Fruit fly (Drosophila melanogaster) whole organism, wandering third instar larva: ENCODE measurements around the gene Pgm1.

Experiments used
- Abd-B ChIP-seq: fragments of >200 bp; optimal IDR thresholded peaks from 2 replicates; lab custom pipeline; 2017; ENCODE audit warnings: missing biosample characterization, missing genetic modification characterization
- CG32264 ChIP-seq: fragments of 200-800 bp; sonication (Bioruptor generic); optimal IDR thresholded peaks from 2 replicates; lab custom pipeline; 2016; ENCODE audit warnings: missing biosample characterization, missing genetic modification characterization
- CrebA ChIP-seq: fragments of 200-800 bp; sonication (Bioruptor generic); optimal IDR thresholded peaks from 2 replicates; lab custom pipeline; 2016; ENCODE audit warnings: missing biosample characterization, mild to moderate bottlenecking, missing genetic modification characterization, borderline replicate concordance
- Dfd ChIP-seq: fragments of >200 bp; optimal IDR thresholded peaks from 2 replicates; lab custom pipeline; 2017; ENCODE audit warnings: missing biosample characterization, missing genetic modification characterization
- Dif ChIP-seq: fragments of 200-275, 200-300 bp; sonication (Bioruptor generic); optimal IDR thresholded peaks from 2 replicates; lab custom pipeline; 2018; ENCODE audit warnings: missing biosample characterization, missing genetic modification characterization; ENCODE audit not compliant: partially characterized antibody
- GATAd ChIP-seq: sonication (Bioruptor generic); optimal IDR thresholded peaks from 2 replicates; lab custom pipeline; 2016; ENCODE audit warnings: missing biosample characterization, missing genetic modification characterization
- HLH106 ChIP-seq: fragments of 200-800 bp; optimal IDR thresholded peaks from 3 replicates; lab custom pipeline; 2019; ENCODE audit warnings: missing biosample characterization, mild to moderate bottlenecking, missing genetic modification characterization, moderate library complexity
- Hnf4 ChIP-seq: fragments of 200-800 bp; sonication (Bioruptor generic); optimal IDR thresholded peaks from 2 replicates; lab custom pipeline; 2016; ENCODE audit warnings: missing biosample characterization, mild to moderate bottlenecking, missing genetic modification characterization
- Hr83 ChIP-seq: fragments of 200-300 bp; sonication (Bioruptor generic); optimal IDR thresholded peaks from 2 replicates; lab custom pipeline; 2016; ENCODE audit warnings: missing biosample characterization, mild to moderate bottlenecking, missing genetic modification characterization, moderate library complexity; ENCODE audit not compliant: poor library complexity, severe bottlenecking
- Jra ChIP-seq: sonication (Bioruptor generic); optimal IDR thresholded peaks from 2 replicates; lab custom pipeline; 2016; ENCODE audit warnings: missing biosample characterization, missing genetic modification characterization
- Mio ChIP-seq: sonication (Bioruptor generic); optimal IDR thresholded peaks from 2 replicates; lab custom pipeline; 2016; ENCODE audit warnings: missing biosample characterization, missing genetic modification characterization
- Myc ChIP-seq: fragments of >200 bp; optimal IDR thresholded peaks from 2 replicates; lab custom pipeline; 2017
- OdsH ChIP-seq: fragments of 200-800 bp; sonication (Bioruptor generic); optimal IDR thresholded peaks from 2 replicates; lab custom pipeline; 2016; ENCODE audit warnings: missing biosample characterization, mild to moderate bottlenecking, missing genetic modification characterization
- Rel ChIP-seq, 2 experiments: fragments of 200-800 bp; sonication (Bioruptor generic) in 1 of 2; optimal IDR thresholded peaks; 2 replicates in 1 of 2; 3 replicates in 1 of 2; lab custom pipeline; 2016 to 2019; ENCODE audit warnings: mild to moderate bottlenecking in 2 of 2, missing biosample characterization in 2 of 2, missing genetic modification characterization in 2 of 2, moderate library complexity in 1 of 2
- Sp1 ChIP-seq: fragments of 200-800 bp; sonication (Bioruptor generic); optimal IDR thresholded peaks from 3 replicates; lab custom pipeline; 2019; ENCODE audit warnings: missing biosample characterization, mild to moderate bottlenecking, missing genetic modification characterization, moderate library complexity
- Vsx2 ChIP-seq: fragments of 200-300, 225-300 bp; sonication (Bioruptor generic); optimal IDR thresholded peaks from 2 replicates; lab custom pipeline; 2018; ENCODE audit warnings: missing biosample characterization, missing genetic modification characterization; ENCODE audit not compliant: partially characterized antibody
- br ChIP-seq: fragments of 200-800 bp; sonication (Bioruptor generic); optimal IDR thresholded peaks from 2 replicates; lab custom pipeline; 2016; ENCODE audit warnings: missing biosample characterization, missing genetic modification characterization
- brk ChIP-seq: fragments of 200-800 bp; sonication (Bioruptor generic); optimal IDR thresholded peaks from 2 replicates; lab custom pipeline; 2016; ENCODE audit warnings: missing biosample characterization, mild to moderate bottlenecking, missing genetic modification characterization
- dl ChIP-seq, 2 experiments: fragments of 175-275, 200-275 bp in 1 of 2; fragments of 200-275 bp in 1 of 2; sonication (Bioruptor generic); optimal IDR thresholded peaks; lab custom pipeline; 2018; ENCODE audit warnings: mild to moderate bottlenecking in 2 of 2, missing biosample characterization in 2 of 2, missing genetic modification characterization in 2 of 2, moderate library complexity in 2 of 2; ENCODE audit not compliant: partially characterized antibody in 2 of 2, insufficient read depth in 1 of 2
- dsf ChIP-seq: sonication (Bioruptor generic); optimal IDR thresholded peaks from 2 replicates; lab custom pipeline; 2016; ENCODE audit warnings: missing biosample characterization, missing genetic modification characterization, borderline replicate concordance
- ey ChIP-seq: fragments of 200-800 bp; sonication (Bioruptor generic); optimal IDR thresholded peaks from 2 replicates; lab custom pipeline; 2016; ENCODE audit warnings: missing biosample characterization, missing genetic modification characterization
- foxo ChIP-seq, 2 experiments: fragments of 200-800 bp; sonication (Bioruptor generic); optimal IDR thresholded peaks; 2 replicates in 1 of 2; 3 replicates in 1 of 2; lab custom pipeline; 2016 to 2017; ENCODE audit warnings: missing biosample characterization in 2 of 2, missing genetic modification characterization in 2 of 2
- fru ChIP-seq: fragments of 200-800 bp; sonication (Bioruptor generic); optimal IDR thresholded peaks from 3 replicates; lab custom pipeline; 2016; ENCODE audit warnings: missing biosample characterization, mild to moderate bottlenecking, missing genetic modification characterization
- h ChIP-seq: fragments of 200-800 bp; sonication (Bioruptor generic); optimal IDR thresholded peaks from 3 replicates; lab custom pipeline; 2016; ENCODE audit warnings: missing biosample characterization, mild to moderate bottlenecking, missing genetic modification characterization
- psq ChIP-seq: fragments of 200-800 bp; sonication (Bioruptor generic); optimal IDR thresholded peaks from 3 replicates; lab custom pipeline; 2017; ENCODE audit warnings: missing biosample characterization, mild to moderate bottlenecking, missing genetic modification characterization, moderate library complexity
- rgr ChIP-seq: fragments of 200-800 bp; sonication (Bioruptor generic); optimal IDR thresholded peaks from 3 replicates; lab custom pipeline; 2016; ENCODE audit warnings: missing biosample characterization, mild to moderate bottlenecking, missing genetic modification characterization
- sage ChIP-seq: fragments of 200-800 bp; sonication (Bioruptor generic); optimal IDR thresholded peaks from 2 replicates; lab custom pipeline; 2016; ENCODE audit warnings: missing biosample characterization, mild to moderate bottlenecking, missing genetic modification characterization
- sv ChIP-seq: fragments of 200-800 bp; sonication (Bioruptor generic); optimal IDR thresholded peaks from 3 replicates; lab custom pipeline; 2016; ENCODE audit warnings: missing biosample characterization, missing genetic modification characterization
- usp ChIP-seq: fragments of >200 bp; optimal IDR thresholded peaks from 2 replicates; lab custom pipeline; 2017; ENCODE audit warnings: missing biosample characterization, missing genetic modification characterization
- woc ChIP-seq: sonication (Bioruptor generic); optimal IDR thresholded peaks from 2 replicates; lab custom pipeline; 2016; ENCODE audit warnings: missing biosample characterization, mild to moderate bottlenecking, missing genetic modification characterization

Gene Pgm1

DNA sequence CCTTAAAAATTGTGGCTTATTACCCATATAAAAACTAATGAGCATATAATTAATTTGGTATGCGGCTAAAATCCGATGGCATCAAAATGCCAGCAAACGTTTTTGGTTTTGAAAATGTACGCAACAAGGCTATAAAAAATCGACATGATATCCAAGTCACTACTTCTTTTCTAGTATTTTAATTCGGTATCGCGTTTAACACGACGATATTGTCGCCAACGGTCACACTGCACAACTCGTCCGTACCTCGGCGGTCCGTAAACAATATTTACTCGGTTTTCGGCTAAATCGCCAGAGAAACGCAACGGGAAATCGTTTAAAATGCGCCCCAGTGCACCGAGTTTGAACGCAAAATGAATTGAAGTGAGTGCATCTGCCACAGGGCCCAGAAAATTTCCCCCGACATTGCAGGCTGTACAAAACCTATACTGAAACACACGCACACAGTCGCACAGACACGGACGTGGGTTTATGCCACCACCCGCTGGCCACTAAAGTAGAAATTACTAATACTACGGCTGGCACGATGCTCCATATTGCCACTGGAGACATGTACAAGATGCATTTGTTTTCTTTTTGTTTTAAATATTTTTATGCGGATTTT lies 15.2 kb downstream of the Pgm1 start, which contains the start of gene Taf4:
Gene Taf4 (plus strand): TSS at position 210 of the 604 bp plus-strand sequence.
- TF ChIP-seq usp (GFP tag; lab: Kevin White, UChicago) (no peak), Vsx2 (GFP tag; lab: Kevin White, UChicago) (no peak), Rel (GFP tag; optimal IDR thresholded peaks at IDR 0.05; lab: Kevin White, UChicago) (no peak), Rel (tag; optimal IDR thresholded peaks at IDR 0.05; lab: Kevin White, UChicago) (no peak), Myc (no peak), sage (GFP tag; lab: Kevin White, UChicago) (no peak), Sp1 (no peak), OdsH (GFP tag; lab: Kevin White, UChicago) (no peak), Hr83 (no peak), HLH106 (tag; lab: Kevin White, UChicago) (no peak)

DNA sequence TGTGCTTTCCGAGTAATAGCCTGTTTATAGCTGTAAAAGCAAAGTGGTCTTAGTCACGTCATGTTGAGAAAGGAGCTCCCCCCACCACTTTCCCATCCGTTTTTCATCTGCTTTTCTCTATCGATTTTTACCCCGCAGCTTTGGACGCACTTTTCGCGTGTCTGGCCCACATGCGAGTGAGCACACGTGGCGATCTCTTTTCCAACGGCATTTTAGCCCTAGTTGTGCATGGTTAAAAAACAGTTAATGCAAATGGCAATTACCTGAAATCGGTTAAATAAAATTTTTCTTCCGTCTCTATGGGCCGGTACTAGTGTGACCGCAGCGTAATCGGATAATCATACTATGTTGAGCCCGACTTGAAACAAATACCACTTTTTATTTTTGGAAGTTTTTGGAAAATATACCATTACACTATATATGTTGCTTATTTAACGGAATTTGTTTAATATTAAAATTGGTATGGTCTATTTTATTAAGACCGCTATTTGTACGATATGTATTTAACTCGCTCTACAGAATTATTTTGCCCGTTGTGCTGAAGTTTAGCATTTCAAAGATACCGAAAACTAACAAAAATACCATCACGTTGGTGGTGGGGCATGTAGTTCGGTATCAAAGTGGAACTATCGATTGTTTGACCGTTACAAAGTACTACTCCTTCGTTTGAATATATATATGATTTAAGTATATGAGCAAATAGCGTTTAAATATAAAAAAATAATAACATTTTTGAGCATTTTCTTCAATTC lies 16.1 kb downstream of the Pgm1 start, which contains the start of gene Zn72D:
Gene Zn72D (minus strand): TSS at position 558 of the 752 bp plus-strand sequence.
- TF ChIP-seq Rel (GFP tag; optimal IDR thresholded peaks at IDR 0.05; lab: Kevin White, UChicago): no peak
- no peak for TF ChIP-seq Rel (tag; optimal IDR thresholded peaks at IDR 0.05; lab: Kevin White, UChicago)
- TF ChIP-seq rgr: peak; percentile 6

DNA sequence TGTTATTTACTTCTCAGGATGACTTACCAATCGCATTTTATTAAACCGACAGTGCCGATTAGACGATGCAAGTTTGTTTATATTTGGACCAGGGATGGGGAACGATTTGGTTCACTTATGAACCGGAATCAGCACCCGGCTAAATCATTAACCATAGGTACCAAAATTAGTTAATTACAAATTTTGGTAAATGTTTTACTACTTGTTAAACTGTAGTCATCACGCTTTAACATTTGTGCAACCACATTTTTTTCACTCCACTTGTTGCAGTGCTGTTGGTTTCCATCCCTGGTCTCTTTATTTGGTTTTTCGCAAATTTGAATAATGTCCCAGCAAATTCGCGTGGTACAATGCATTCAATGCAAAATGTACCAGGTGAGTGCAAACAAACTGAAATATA lies 22.8 kb downstream of the Pgm1 start, which contains the start of the genes IntS9 and CG43295:
Gene IntS9 (minus strand): TSS at position 100 of the 400 bp plus-strand sequence.
Gene CG43295 (plus strand): TSS at position 325 of the 400 bp plus-strand sequence.
- TF ChIP-seq Dif (GFP tag; lab: Kevin White, UChicago) (no peak), h (GFP tag; lab: Kevin White, UChicago) (no peak), Hnf4 (GFP tag; lab: Kevin White, UChicago) (no peak), brk (GFP tag; lab: Kevin White, UChicago) (no peak), br (peak; percentile 91), dsf (GFP tag; lab: Kevin White, UChicago) (no peak), Mio (GFP tag; lab: Kevin White, UChicago) (peak; percentile 32), Hr83 (peak; percentile 70), Jra (GFP tag; lab: Kevin White, UChicago) (no peak), usp (GFP tag; lab: Kevin White, UChicago) (no peak), Sp1 (no peak), foxo (GFP tag; optimal IDR thresholded peaks at IDR 0.05; lab: Kevin White, UChicago) (peak; percentile 66 to 94), OdsH (GFP tag; lab: Kevin White, UChicago) (peak; percentile 89), Vsx2 (GFP tag; lab: Kevin White, UChicago) (no peak), Dfd (no peak), woc (no peak), ey (GFP tag; lab: Kevin White, UChicago) (peak; percentile 92), CG32264 (GFP tag; lab: Kevin White, UChicago) (peak; percentile 40), dl (GFP tag; optimal IDR thresholded peaks at IDR 0.05; lab: Kevin White, UChicago; ENCODE audit: insufficient read depth in 1 of 2, partially characterized antibody in 2 of 2) (no peak), sage (GFP tag; lab: Kevin White, UChicago) (no peak), Abd-B (GFP tag; lab: Kevin White, UChicago) (no peak), sv (GFP tag; lab: Kevin White, UChicago) (peak; percentile 88), psq (GFP tag; lab: Kevin White, UChicago) (peak; percentile 74), CrebA (no peak), Myc (peak; percentile 57), GATAd (peak; percentile 84), HLH106 (tag; lab: Kevin White, UChicago) (peak; percentile 79), fru (GFP tag; lab: Kevin White, UChicago) (no peak)
- TF ChIP-seq, all 38 proteins: peak for 12

DNA sequence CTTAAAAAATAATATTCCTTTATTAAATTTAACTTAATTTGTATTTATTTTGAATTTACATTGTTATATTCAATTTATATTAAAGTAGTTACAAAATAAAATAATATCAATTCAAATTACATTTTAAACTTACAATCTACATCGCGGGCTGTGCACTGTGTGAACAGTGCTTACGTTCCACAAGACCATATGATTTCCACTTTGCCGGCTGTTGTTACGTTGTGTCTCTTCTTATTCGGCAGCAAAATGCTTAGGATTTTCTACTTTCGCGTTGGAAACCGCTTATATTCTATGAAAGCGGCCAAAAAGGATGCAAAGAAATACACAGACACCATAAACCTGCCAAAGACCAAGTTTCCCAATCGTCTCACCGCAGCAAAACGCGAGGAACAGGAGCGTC lies 28.3 kb downstream of the Pgm1 start, which contains the start of gene IleRS-m:
Gene IleRS-m (plus strand): TSS at position 222 of the 400 bp plus-strand sequence.
- peak; percentile 51 for TF ChIP-seq Myc
- TF ChIP-seq rgr: no peak
